Fruit fly (Drosophila melanogaster) whole organism, embryonic: ENCODE results near the gene CG14817.

Experiments used
- ATbp ChIP-seq: fragments of 200-800 bp; sonication (Bioruptor generic); optimal IDR thresholded peaks from 2 replicates; lab custom pipeline; 2017; ENCODE audit warnings: missing biosample characterization, mild to moderate bottlenecking, missing genetic modification characterization, missing genetic modification reagents
- Abd-B ChIP-seq: fragments of 200-800 bp; sonication (Bioruptor generic); optimal IDR thresholded peaks from 2 replicates; lab custom pipeline; 2018; ENCODE audit warnings: missing biosample characterization, mild to moderate bottlenecking, missing genetic modification characterization, moderate library complexity
- Asciz ChIP-seq: fragments of 200-800 bp; sonication (Bioruptor generic); optimal IDR thresholded peaks from 2 replicates; lab custom pipeline; 2017; ENCODE audit warnings: missing biosample characterization, mild to moderate bottlenecking, missing genetic modification characterization, missing genetic modification reagents
- Bdp1 ChIP-seq: fragments of 200-800 bp; sonication (Bioruptor generic); optimal IDR thresholded peaks from 3 replicates; lab custom pipeline; 2016; ENCODE audit warnings: missing biosample characterization, missing genetic modification characterization
- Bteb2 ChIP-seq: fragments of 200-800 bp; sonication (Bioruptor generic); optimal IDR thresholded peaks from 2 replicates; lab custom pipeline; 2016; ENCODE audit warnings: missing biosample characterization, missing genetic modification characterization
- CG10654 ChIP-seq: fragments of 200-800 bp; sonication (Bioruptor generic); optimal IDR thresholded peaks from 2 replicates; lab custom pipeline; 2016; ENCODE audit warnings: missing biosample characterization, missing genetic modification characterization
- CG1233 ChIP-seq: fragments of 200-800 bp; sonication (Bioruptor generic); optimal IDR thresholded peaks from 4 replicates; lab custom pipeline; 2018; ENCODE audit warnings: missing biosample characterization, mild to moderate bottlenecking, missing genetic modification characterization
- CG14050 ChIP-seq: fragments of 200-800 bp; sonication (Bioruptor generic); IDR thresholded peaks from 3 replicates; pipeline ENCODE4 v1.3.6; 2022; ENCODE audit warnings: missing biosample characterization, missing genetic modification characterization
- CG14441 ChIP-seq: fragments of 200-800 bp; sonication (Bioruptor generic); IDR thresholded peaks from 2 replicates; pipeline ENCODE4 v1.3.6; 2022; ENCODE audit warnings: missing biosample characterization, missing genetic modification characterization
- CG14667 ChIP-seq: fragments of 200-800 bp; sonication (Bioruptor generic); IDR thresholded peaks from 2 replicates; pipeline ENCODE4 v1.3.6; 2022; ENCODE audit warnings: missing biosample characterization, missing genetic modification characterization
- CG15269 ChIP-seq: fragments of 200-800 bp; sonication (Bioruptor generic); optimal IDR thresholded peaks from 2 replicates; lab custom pipeline; 2018; ENCODE audit warnings: missing biosample characterization, mild to moderate bottlenecking, missing genetic modification characterization, moderate library complexity
- CG17568 ChIP-seq: fragments of 200-800 bp; sonication (Bioruptor generic); optimal IDR thresholded peaks from 2 replicates; lab custom pipeline; 2018; ENCODE audit warnings: missing biosample characterization, mild to moderate bottlenecking, missing genetic modification characterization, moderate library complexity
- CG31365 ChIP-seq: fragments of 200-800 bp; sonication (Bioruptor generic); optimal IDR thresholded peaks from 2 replicates; lab custom pipeline; 2018; ENCODE audit warnings: missing biosample characterization, mild to moderate bottlenecking, missing genetic modification characterization
- CG3281 ChIP-seq: fragments of 200-800 bp; sonication (Bioruptor generic); optimal IDR thresholded peaks from 3 replicates; lab custom pipeline; 2017; ENCODE audit warnings: missing biosample characterization, mild to moderate bottlenecking, missing genetic modification characterization
- CG4328 ChIP-seq: fragments of 200-800 bp; sonication (Bioruptor generic); optimal IDR thresholded peaks from 3 replicates; lab custom pipeline; 2017; ENCODE audit warnings: missing biosample characterization, missing genetic modification reagents, missing genetic modification characterization
- CG6272 ChIP-seq: fragments of 200-800 bp; sonication (Bioruptor generic); IDR thresholded peaks from 2 replicates; pipeline ENCODE4 v1.3.6; 2022; ENCODE audit warnings: missing biosample characterization, missing genetic modification characterization
- Dbx ChIP-seq: fragments of 200-800 bp; sonication (Bioruptor generic); IDR thresholded peaks from 3 replicates; pipeline ENCODE4 v1.3.6; 2022; ENCODE audit warnings: missing biosample characterization, missing genetic modification characterization
- Dp ChIP-seq: fragments of 200-800 bp; sonication (Bioruptor generic); optimal IDR thresholded peaks from 2 replicates; lab custom pipeline; 2018; ENCODE audit warnings: missing biosample characterization, mild to moderate bottlenecking, missing genetic modification characterization, moderate library complexity
- Ets65A ChIP-seq: fragments of 200-800 bp; sonication (Bioruptor generic); peaks from one replicate; lab custom pipeline; 2016; ENCODE audit warnings: missing biosample characterization, missing genetic modification characterization
- Fer1 ChIP-seq: fragments of 200-800 bp; sonication (Bioruptor generic); optimal IDR thresholded peaks from 2 replicates; lab custom pipeline; 2017; ENCODE audit warnings: missing biosample characterization, mild to moderate bottlenecking, missing genetic modification characterization
- HLH54F ChIP-seq: fragments of 200-800 bp; sonication (Bioruptor generic); optimal IDR thresholded peaks from 3 replicates; lab custom pipeline; 2016; ENCODE audit warnings: missing biosample characterization, missing genetic modification characterization
- Hr3 ChIP-seq: fragments of 200-800 bp; sonication (Bioruptor generic); optimal IDR thresholded peaks from 3 replicates; lab custom pipeline; 2016; ENCODE audit warnings: missing biosample characterization, missing genetic modification characterization
- Hr39 ChIP-seq: fragments of >200 bp; optimal IDR thresholded peaks from 2 replicates; lab custom pipeline; 2017
- Max ChIP-seq: fragments of 200-800 bp; sonication (Bioruptor generic); optimal IDR thresholded peaks from 2 replicates; lab custom pipeline; 2016; ENCODE audit warnings: missing biosample characterization, mild to moderate bottlenecking, missing genetic modification characterization
- PHDP ChIP-seq: fragments of 200-800 bp; sonication (Bioruptor generic); optimal IDR thresholded peaks from 3 replicates; lab custom pipeline; 2018; ENCODE audit warnings: missing biosample characterization, mild to moderate bottlenecking, missing genetic modification characterization, moderate library complexity
- Scr ChIP-seq: fragments of 200-800 bp; sonication (Bioruptor generic); IDR thresholded peaks from 2 replicates; pipeline ENCODE4 v1.3.6; 2022; ENCODE audit warnings: missing biosample characterization, missing genetic modification characterization; ENCODE audit not compliant: partially characterized antibody
- Tbp ChIP-seq: fragments of >200 bp; optimal IDR thresholded peaks from 2 replicates; lab custom pipeline; 2018; ENCODE audit warnings: missing biosample characterization, missing genetic modification characterization
- Usf ChIP-seq: fragments of 200-800 bp; sonication (Bioruptor generic); optimal IDR thresholded peaks from 2 replicates; lab custom pipeline; 2017; ENCODE audit warnings: missing genotype, missing biosample characterization, missing genetic modification characterization
- Xbp1 ChIP-seq: fragments of 200-800 bp; sonication (Bioruptor generic); optimal IDR thresholded peaks from 3 replicates; lab custom pipeline; 2016; ENCODE audit warnings: missing biosample characterization, mild to moderate bottlenecking, missing genetic modification characterization
- Xrp1 ChIP-seq: fragments of 200-800 bp; sonication (Bioruptor generic); IDR thresholded peaks from 2 replicates; pipeline ENCODE4 v1.3.6; 2022; ENCODE audit warnings: missing biosample characterization, missing genetic modification characterization
- ap ChIP-seq: fragments of 200-800 bp; sonication (Bioruptor generic); IDR thresholded peaks from 2 replicates; pipeline ENCODE4 v1.3.6; 2022; ENCODE audit warnings: missing biosample characterization, missing genetic modification characterization
- ash1 ChIP-seq: fragments of 200-800 bp; sonication (Bioruptor generic); optimal IDR thresholded peaks from 2 replicates; lab custom pipeline; 2018; ENCODE audit warnings: missing biosample characterization, mild to moderate bottlenecking, missing genetic modification characterization
- chinmo ChIP-seq: fragments of 200-800 bp; sonication (Bioruptor generic); IDR thresholded peaks from 4 replicates; pipeline ENCODE4 v1.3.6; 2022; ENCODE audit warnings: missing biosample characterization, missing genetic modification characterization; ENCODE audit not compliant: partially characterized antibody
- eyg ChIP-seq: fragments of 200-800 bp; sonication (Bioruptor generic); optimal IDR thresholded peaks from 3 replicates; lab custom pipeline; 2016; ENCODE audit warnings: missing biosample characterization, missing genetic modification characterization
- gfzf ChIP-seq: fragments of 200-800 bp; sonication (Bioruptor generic); optimal IDR thresholded peaks from 2 replicates; lab custom pipeline; 2016; ENCODE audit warnings: missing biosample characterization, mild to moderate bottlenecking, missing genetic modification characterization, moderate library complexity
- hbn ChIP-seq: fragments of 200-800 bp; sonication (Bioruptor generic); IDR thresholded peaks from 2 replicates; pipeline ENCODE4 v1.3.6; 2022; ENCODE audit warnings: missing biosample characterization, missing genetic modification characterization; ENCODE audit not compliant: partially characterized antibody
- jigr1 ChIP-seq: fragments of 200-800 bp; sonication (Bioruptor generic); IDR thresholded peaks from 3 replicates; pipeline ENCODE4 v1.3.6; 2022; ENCODE audit warnings: missing biosample characterization, missing genetic modification characterization
- knrl ChIP-seq: fragments of 200-800 bp; sonication (Bioruptor generic); IDR thresholded peaks from 3 replicates; pipeline ENCODE4 v1.3.6; 2022; ENCODE audit warnings: missing biosample characterization, missing genetic modification characterization; ENCODE audit not compliant: partially characterized antibody
- lab ChIP-seq: fragments of 200-800 bp; sonication (Bioruptor generic); optimal IDR thresholded peaks from 3 replicates; lab custom pipeline; 2017; ENCODE audit warnings: missing biosample characterization, missing genetic modification characterization, mild to moderate bottlenecking, moderate library complexity, missing genetic modification reagents
- lbe ChIP-seq: fragments of 200-800 bp; sonication (Bioruptor generic); optimal IDR thresholded peaks from 2 replicates; lab custom pipeline; 2016; ENCODE audit warnings: missing biosample characterization, mild to moderate bottlenecking, missing genetic modification characterization
- mam ChIP-seq: fragments of 200-800 bp; sonication (Bioruptor generic); optimal IDR thresholded peaks from 3 replicates; lab custom pipeline; 2016; ENCODE audit warnings: missing biosample characterization, missing genetic modification characterization
- otp ChIP-seq: fragments of 200-800 bp; sonication (Bioruptor generic); IDR thresholded peaks from 3 replicates; pipeline ENCODE4, ENCODE4 v1.3.6; 2022; ENCODE audit warnings: missing biosample characterization, missing genetic modification characterization
- peb ChIP-seq: fragments of 200-800 bp; sonication (Bioruptor generic); IDR thresholded peaks from 2 replicates; pipeline ENCODE4 v1.3.6; 2022; ENCODE audit warnings: missing biosample characterization, missing genetic modification characterization
- row ChIP-seq: fragments of 200-800 bp; sonication (Bioruptor generic); IDR thresholded peaks from 3 replicates; pipeline ENCODE4 v1.3.6; 2022; ENCODE audit warnings: missing biosample characterization, missing genetic modification characterization
- sc ChIP-seq, 3 experiments: fragments of >200 bp in 2 of 3; fragments of 200-800 bp in 1 of 3; sonication (Bioruptor generic) in 1 of 3; optimal IDR thresholded peaks; 2 replicates in 2 of 3; 3 replicates in 1 of 3; lab custom pipeline; 2017; ENCODE audit warnings: mild to moderate bottlenecking in 1 of 3, missing biosample characterization in 1 of 3, missing genetic modification characterization in 1 of 3, missing genetic modification reagents in 1 of 3
- sens ChIP-seq: fragments of 200-800 bp; sonication (Bioruptor generic); peaks from one replicate; lab custom pipeline; 2016; ENCODE audit warnings: missing biosample characterization, missing genetic modification characterization
- shn ChIP-seq: fragments of 200-800 bp; sonication (Bioruptor generic); optimal IDR thresholded peaks from 3 replicates; lab custom pipeline; 2016; ENCODE audit warnings: missing biosample characterization, missing genetic modification characterization
- sob ChIP-seq: fragments of 200-800 bp; sonication (Bioruptor generic); IDR thresholded peaks from 2 replicates; pipeline ENCODE4 v1.3.6; 2022; ENCODE audit warnings: missing biosample characterization, missing genetic modification characterization
- twi ChIP-seq: fragments of 200-800 bp; optimal IDR thresholded peaks from 2 replicates; lab custom pipeline; 2019; ENCODE audit warnings: missing biosample characterization, mild to moderate bottlenecking, missing genetic modification characterization, moderate library complexity
- tx ChIP-seq: fragments of 200-800 bp; sonication (Bioruptor generic); optimal IDR thresholded peaks from 2 replicates; lab custom pipeline; 2016; ENCODE audit warnings: missing biosample characterization, missing genetic modification characterization

CG14817 gene

DNA sequence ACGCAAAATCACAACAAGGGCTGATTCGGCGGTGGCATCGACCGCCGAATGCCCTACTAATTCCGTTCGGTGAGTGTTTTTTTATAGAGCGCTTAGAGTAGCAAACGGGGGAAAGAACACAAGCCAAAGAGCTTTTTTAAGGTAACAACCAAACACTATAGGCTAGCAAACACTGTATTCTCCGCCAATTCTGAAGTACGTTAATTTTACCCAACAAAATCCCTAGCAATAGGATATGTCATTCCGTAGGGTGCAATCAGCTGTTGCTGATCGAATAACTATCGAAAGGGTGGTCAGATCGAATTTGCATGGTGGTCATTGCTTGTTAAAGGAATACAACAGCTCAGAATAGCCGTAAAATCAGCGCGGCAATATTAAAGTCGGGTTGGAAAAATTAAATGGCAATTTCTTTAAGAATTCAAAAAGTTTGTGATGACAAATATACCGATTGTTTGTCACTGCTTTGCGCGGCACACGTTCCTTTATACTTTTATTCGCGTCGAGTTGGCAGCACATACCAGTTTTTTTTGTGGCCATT lies 30.7 kb upstream of the CG14817 start, which contains the start of gene mip130 (continued):
- peak; percentile 88 for TF ChIP-seq Ets65A (GFP tag; lab: Kevin White, UChicago)
- TF ChIP-seq twi (tag; lab: Kevin White, UChicago) = peak; percentile 4
- TF ChIP-seq knrl (GFP tag; lab: Robert Waterston, UW) = peak; percentile 74; the same call in 2 of the 3 replicates
- TF ChIP-seq CG17568 (GFP tag; lab: Kevin White, UChicago) = no peak
- TF ChIP-seq jigr1 (GFP tag; lab: Robert Waterston, UW) = 0 out of 3 replicates have a peak, but pooled peaks have one; percentile 21
- no peak for TF ChIP-seq lbe (GFP tag; lab: Kevin White, UChicago)
- TF ChIP-seq Fer1 = peak; percentile 63
- no peak for TF ChIP-seq CG4328 (GFP tag; lab: Kevin White, UChicago)
- no peak for TF ChIP-seq Bdp1 (GFP tag; lab: Kevin White, UChicago)
- no peak for TF ChIP-seq tx
- no peak for TF ChIP-seq ap (GFP tag; lab: Robert Waterston, UW)
- peak; percentile 30; the same call in 1 of the 2 replicates for TF ChIP-seq peb
- TF ChIP-seq eyg (GFP tag; lab: Kevin White, UChicago) = no peak
- peak; percentile 50 for TF ChIP-seq mam
- peak; percentile 33 for TF ChIP-seq Dp (GFP tag; lab: Kevin White, UChicago)
- peak; percentile 25 for TF ChIP-seq Xbp1 (GFP tag; lab: Kevin White, UChicago)
- peak; percentile 78 for TF ChIP-seq Scr (GFP tag; lab: Robert Waterston, UW)
- TF ChIP-seq Dbx (GFP tag; lab: Robert Waterston, UW) = no peak
- no peak for TF ChIP-seq Hr39
- TF ChIP-seq CG14441 (GFP tag; lab: Robert Waterston, UW) = peak; percentile 49; the same call in 1 of the 2 replicates
- TF ChIP-seq sens (GFP tag; lab: Kevin White, UChicago) = peak; percentile 88
- TF ChIP-seq Hr3 (GFP tag; lab: Kevin White, UChicago) = peak; percentile 52
- no peak for TF ChIP-seq shn (GFP tag; lab: Kevin White, UChicago)
- TF ChIP-seq lab (GFP tag; lab: Kevin White, UChicago) = peak; percentile 66
- TF ChIP-seq row (GFP tag; lab: Robert Waterston, UW) = peak; percentile 92
- TF ChIP-seq Asciz (GFP tag; lab: Kevin White, UChicago) = no peak
- TF ChIP-seq Max = peak; percentile 46
- TF ChIP-seq CG10654 (GFP tag; lab: Kevin White, UChicago) = peak; percentile 9
- TF ChIP-seq chinmo (GFP tag; lab: Robert Waterston, UW) = 0 out of 4 replicates have a peak, but pooled peaks have one; percentile 32
- TF ChIP-seq ash1 (GFP tag; lab: Kevin White, UChicago) = no peak
- TF ChIP-seq ATbp (GFP tag; lab: Kevin White, UChicago) = peak; percentile 53
- TF ChIP-seq CG14667 = no peak
- peak; percentile 26 for TF ChIP-seq Usf (GFP tag; lab: Kevin White, UChicago)
- no peak for TF ChIP-seq CG31365 (tag; lab: Kevin White, UChicago)
- no peak for TF ChIP-seq Bteb2 (GFP tag; lab: Kevin White, UChicago)
- peak; percentile 58 for TF ChIP-seq CG15269 (tag; lab: Kevin White, UChicago)
- TF ChIP-seq Abd-B = peak; percentile 21
- no peak for TF ChIP-seq sc (optimal IDR thresholded peaks at IDR 0.05; lab: Kevin White, UChicago)
- no peak for TF ChIP-seq sc (GFP tag; optimal IDR thresholded peaks at IDR 0.05; lab: Kevin White, UChicago)
- TF ChIP-seq sob (GFP tag; lab: Robert Waterston, UW) = peak; percentile 64; the same call in 1 of the 2 replicates
- peak; percentile 71 for TF ChIP-seq hbn (GFP tag; lab: Robert Waterston, UW)
- TF ChIP-seq CG3281 (GFP tag; lab: Kevin White, UChicago) = peak; percentile 41
- peak; percentile 23 for TF ChIP-seq gfzf (GFP tag; lab: Kevin White, UChicago)
- TF ChIP-seq Tbp (GFP tag; lab: Kevin White, UChicago) = no peak
- TF ChIP-seq PHDP (tag; lab: Kevin White, UChicago) = peak; percentile 41
- no peak for TF ChIP-seq CG6272 (GFP tag; lab: Robert Waterston, UW)
- peak; percentile 3 for TF ChIP-seq CG1233 (GFP tag; lab: Kevin White, UChicago)
- TF ChIP-seq HLH54F = peak; percentile 3
- no peak for TF ChIP-seq otp (GFP tag; lab: Robert Waterston, UW)
- 0 out of 3 replicates have a peak, but pooled peaks have one; percentile 27 for TF ChIP-seq CG14050
- TF ChIP-seq Xrp1 = peak; percentile 66
